Fruit fly (Drosophila melanogaster): ENCODE measurements around the gene Strump.
A peak's percentile ranks its signal among the peaks of the same experiment; 100 is the strongest.

DNA sequence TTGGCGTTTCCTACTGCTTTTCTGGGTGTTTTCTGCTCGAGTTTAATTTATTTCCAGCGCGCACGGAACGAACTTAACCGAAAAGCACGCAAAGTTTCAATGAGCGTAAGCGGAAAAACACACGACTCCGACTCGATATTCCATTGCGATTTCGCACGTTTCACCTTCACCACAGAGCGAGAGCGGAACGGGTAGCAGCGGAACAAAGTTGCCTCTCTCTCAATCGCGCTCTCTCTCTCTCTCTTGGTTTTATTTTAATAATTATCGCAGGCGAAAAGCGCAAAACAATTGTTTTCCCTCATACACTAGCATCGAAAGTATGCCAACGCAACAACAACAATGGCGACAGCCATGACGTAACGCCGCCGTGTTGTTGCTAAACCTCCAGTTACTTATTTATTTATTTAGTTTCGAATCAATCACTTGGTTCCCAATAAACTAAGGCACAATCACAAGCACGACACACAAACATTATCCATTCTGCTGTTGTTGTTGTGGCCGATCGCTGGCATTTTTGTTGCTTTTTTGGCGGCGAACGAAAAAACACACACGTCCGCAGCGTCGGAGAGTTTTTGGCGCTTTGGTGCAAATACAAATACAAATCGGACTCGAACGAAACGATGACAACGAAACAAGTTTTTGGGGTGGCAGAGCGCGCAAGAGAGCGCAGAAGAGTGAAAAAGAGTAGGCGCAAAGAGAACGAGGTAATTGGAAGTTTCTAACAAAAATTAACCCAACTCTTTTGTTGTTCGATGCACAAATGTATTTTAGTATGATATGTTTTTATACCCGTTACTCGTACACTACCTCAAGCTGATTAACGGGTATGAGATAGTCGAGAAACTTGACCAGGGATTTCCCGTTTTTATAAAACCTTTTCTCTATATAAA, 42.6 kb downstream of the Strump start, which contains the start of gene CG5151:
- TF ChIP-seq CG32006 (GFP tag; optimal IDR thresholded peaks at IDR 0.05) (peak; percentile 36), dsx (GFP tag; optimal IDR thresholded peaks at IDR 0.05; ENCODE audit: poor library complexity, severe bottlenecking) (peak; percentile 57), topi (GFP tag; optimal IDR thresholded peaks at IDR 0.05) (peak; percentile 30), Hr4 (GFP tag; optimal IDR thresholded peaks at IDR 0.05) (peak; percentile 12)
